Worm (Caenorhabditis elegans): ENCODE results near the gene F47B10.4.

ce11 chrX:10919613-10920012 is 28.5 kb downstream of the F47B10.4 start, which contains the start of gene nstp-9:
- TF ChIP-seq ZK546.5 (tag; optimal IDR thresholded peaks at IDR 0.05) = no peak
- no peak for TF ChIP-seq ztf-11 (tag; optimal IDR thresholded peaks at IDR 0.05)
- TF ChIP-seq unc-62 (GFP tag; optimal IDR thresholded peaks at IDR 0.05) = no peak
- TF ChIP-seq unc-39 (tag; optimal IDR thresholded peaks at IDR 0.05) = no peak
- TF ChIP-seq ceh-28 (tag; optimal IDR thresholded peaks at IDR 0.05) = no peak
